Worm (Caenorhabditis elegans) whole organism, L2 larva: Measurements from ENCODE around the gene F23H12.10.

Experiments used
- blmp-1 ChIP-seq: sonication (generic microtip); optimal IDR thresholded peaks from 2 replicates; lab custom pipeline; 2017; ENCODE audit warnings: missing genetic modification characterization, mild to moderate bottlenecking, missing compliant biosample characterization, antibody characterized with exemption, moderate library complexity; ENCODE audit not compliant: insufficient read depth
- ceh-82 ChIP-seq: fragments of 150-350 bp; optimal IDR thresholded peaks from 2 replicates; lab custom pipeline; 2014; ENCODE audit warnings: missing biosample characterization, missing genetic modification characterization
- fos-1 ChIP-seq: fragments of 150-350 bp; optimal IDR thresholded peaks from 2 replicates; lab custom pipeline; 2014; ENCODE audit warnings: missing biosample characterization, missing genetic modification characterization

DNA sequence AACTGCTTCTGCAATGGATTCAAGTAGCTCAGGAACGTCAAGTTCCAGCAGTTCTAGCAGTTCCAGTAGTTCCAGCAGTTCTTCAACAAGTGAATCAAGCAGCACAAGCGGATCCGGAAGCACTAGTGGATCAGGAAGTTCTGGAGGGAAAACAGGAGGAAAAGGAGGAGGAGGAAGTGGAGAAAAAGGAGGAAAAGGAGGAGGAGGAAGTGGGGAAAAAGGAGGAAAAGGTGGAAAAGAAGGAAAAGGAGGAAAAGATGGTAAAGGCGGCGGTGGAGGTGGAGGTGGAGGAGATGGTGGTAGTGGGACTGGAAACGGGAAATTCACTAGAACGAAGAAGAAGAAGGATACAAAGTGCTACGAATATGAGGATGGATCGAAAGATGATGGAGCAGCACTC, 32.5 kb upstream of the F23H12.10 start:
- TF ChIP-seq blmp-1 (tag; lab: Kevin White, UChicago) (no peak), ceh-82 (tag; lab: Kevin White, UChicago) (no peak), fos-1 (tag; lab: Kevin White, UChicago) (no peak)
